Fruit fly (Drosophila melanogaster) whole organism, wandering third instar larva: Measurements from ENCODE around the gene inaE.

Experiments
- Abd-B ChIP-seq: fragments of >200 bp; optimal IDR thresholded peaks from 2 replicates; lab custom pipeline; 2017; ENCODE audit warnings: missing biosample characterization, missing genetic modification characterization
- CG32264 ChIP-seq: fragments of 200-800 bp; sonication (Bioruptor generic); optimal IDR thresholded peaks from 2 replicates; lab custom pipeline; 2016; ENCODE audit warnings: missing biosample characterization, missing genetic modification characterization
- CrebA ChIP-seq: fragments of 200-800 bp; sonication (Bioruptor generic); optimal IDR thresholded peaks from 2 replicates; lab custom pipeline; 2016; ENCODE audit warnings: missing biosample characterization, mild to moderate bottlenecking, missing genetic modification characterization, borderline replicate concordance
- Dfd ChIP-seq: fragments of >200 bp; optimal IDR thresholded peaks from 2 replicates; lab custom pipeline; 2017; ENCODE audit warnings: missing biosample characterization, missing genetic modification characterization
- Dif ChIP-seq: fragments of 200-275, 200-300 bp; sonication (Bioruptor generic); optimal IDR thresholded peaks from 2 replicates; lab custom pipeline; 2018; ENCODE audit warnings: missing biosample characterization, missing genetic modification characterization; ENCODE audit not compliant: partially characterized antibody
- GATAd ChIP-seq: sonication (Bioruptor generic); optimal IDR thresholded peaks from 2 replicates; lab custom pipeline; 2016; ENCODE audit warnings: missing biosample characterization, missing genetic modification characterization
- HLH106 ChIP-seq: fragments of 200-800 bp; optimal IDR thresholded peaks from 3 replicates; lab custom pipeline; 2019; ENCODE audit warnings: missing biosample characterization, mild to moderate bottlenecking, missing genetic modification characterization, moderate library complexity
- Hnf4 ChIP-seq: fragments of 200-800 bp; sonication (Bioruptor generic); optimal IDR thresholded peaks from 2 replicates; lab custom pipeline; 2016; ENCODE audit warnings: missing biosample characterization, mild to moderate bottlenecking, missing genetic modification characterization
- Hr78 ChIP-seq: fragments of >200 bp; optimal IDR thresholded peaks from 2 replicates; lab custom pipeline; 2017; ENCODE audit warnings: missing biosample characterization, missing genetic modification characterization
- Hr83 ChIP-seq: fragments of 200-300 bp; sonication (Bioruptor generic); optimal IDR thresholded peaks from 2 replicates; lab custom pipeline; 2016; ENCODE audit warnings: missing biosample characterization, mild to moderate bottlenecking, missing genetic modification characterization, moderate library complexity; ENCODE audit not compliant: poor library complexity, severe bottlenecking
- Jra ChIP-seq: sonication (Bioruptor generic); optimal IDR thresholded peaks from 2 replicates; lab custom pipeline; 2016; ENCODE audit warnings: missing biosample characterization, missing genetic modification characterization
- Mio ChIP-seq: sonication (Bioruptor generic); optimal IDR thresholded peaks from 2 replicates; lab custom pipeline; 2016; ENCODE audit warnings: missing biosample characterization, missing genetic modification characterization
- Myc ChIP-seq: fragments of >200 bp; optimal IDR thresholded peaks from 2 replicates; lab custom pipeline; 2017
- N ChIP-seq: fragments of >200 bp; optimal IDR thresholded peaks from 2 replicates; lab custom pipeline; 2018; ENCODE audit warnings: missing biosample characterization, missing external identifiers, missing genetic modification characterization
- OdsH ChIP-seq: fragments of 200-800 bp; sonication (Bioruptor generic); optimal IDR thresholded peaks from 2 replicates; lab custom pipeline; 2016; ENCODE audit warnings: missing biosample characterization, mild to moderate bottlenecking, missing genetic modification characterization
- Rel ChIP-seq, 2 experiments: fragments of 200-800 bp; sonication (Bioruptor generic) in 1 of 2; optimal IDR thresholded peaks; 2 replicates in 1 of 2; 3 replicates in 1 of 2; lab custom pipeline; 2016 to 2019; ENCODE audit warnings: mild to moderate bottlenecking in 2 of 2, missing biosample characterization in 2 of 2, missing genetic modification characterization in 2 of 2, moderate library complexity in 1 of 2
- Sp1 ChIP-seq: fragments of 200-800 bp; sonication (Bioruptor generic); optimal IDR thresholded peaks from 3 replicates; lab custom pipeline; 2019; ENCODE audit warnings: missing biosample characterization, mild to moderate bottlenecking, missing genetic modification characterization, moderate library complexity
- Vsx2 ChIP-seq: fragments of 200-300, 225-300 bp; sonication (Bioruptor generic); optimal IDR thresholded peaks from 2 replicates; lab custom pipeline; 2018; ENCODE audit warnings: missing biosample characterization, missing genetic modification characterization; ENCODE audit not compliant: partially characterized antibody
- br ChIP-seq: fragments of 200-800 bp; sonication (Bioruptor generic); optimal IDR thresholded peaks from 2 replicates; lab custom pipeline; 2016; ENCODE audit warnings: missing biosample characterization, missing genetic modification characterization
- brk ChIP-seq: fragments of 200-800 bp; sonication (Bioruptor generic); optimal IDR thresholded peaks from 2 replicates; lab custom pipeline; 2016; ENCODE audit warnings: missing biosample characterization, mild to moderate bottlenecking, missing genetic modification characterization
- dl ChIP-seq, 2 experiments: fragments of 175-275, 200-275 bp in 1 of 2; fragments of 200-275 bp in 1 of 2; sonication (Bioruptor generic); optimal IDR thresholded peaks; lab custom pipeline; 2018; ENCODE audit warnings: mild to moderate bottlenecking in 2 of 2, missing biosample characterization in 2 of 2, missing genetic modification characterization in 2 of 2, moderate library complexity in 2 of 2; ENCODE audit not compliant: partially characterized antibody in 2 of 2, insufficient read depth in 1 of 2
- dmrt93B ChIP-seq: fragments of 200-800 bp; sonication (Bioruptor generic); optimal IDR thresholded peaks from 2 replicates; lab custom pipeline; 2018; ENCODE audit warnings: missing biosample characterization, mild to moderate bottlenecking, missing genetic modification characterization
- dsf ChIP-seq: sonication (Bioruptor generic); optimal IDR thresholded peaks from 2 replicates; lab custom pipeline; 2016; ENCODE audit warnings: missing biosample characterization, missing genetic modification characterization, borderline replicate concordance
- ey ChIP-seq: fragments of 200-800 bp; sonication (Bioruptor generic); optimal IDR thresholded peaks from 2 replicates; lab custom pipeline; 2016; ENCODE audit warnings: missing biosample characterization, missing genetic modification characterization
- foxo ChIP-seq, 2 experiments: fragments of 200-800 bp; sonication (Bioruptor generic); optimal IDR thresholded peaks; 2 replicates in 1 of 2; 3 replicates in 1 of 2; lab custom pipeline; 2016 to 2017; ENCODE audit warnings: missing biosample characterization in 2 of 2, missing genetic modification characterization in 2 of 2
- fru ChIP-seq: fragments of 200-800 bp; sonication (Bioruptor generic); optimal IDR thresholded peaks from 3 replicates; lab custom pipeline; 2016; ENCODE audit warnings: missing biosample characterization, mild to moderate bottlenecking, missing genetic modification characterization
- h ChIP-seq: fragments of 200-800 bp; sonication (Bioruptor generic); optimal IDR thresholded peaks from 3 replicates; lab custom pipeline; 2016; ENCODE audit warnings: missing biosample characterization, mild to moderate bottlenecking, missing genetic modification characterization
- lola ChIP-seq: fragments of >200 bp; optimal IDR thresholded peaks from 2 replicates; lab custom pipeline; 2017; ENCODE audit warnings: missing biosample characterization, missing genetic modification characterization
- pan ChIP-seq: fragments of >200 bp; optimal IDR thresholded peaks from 2 replicates; lab custom pipeline; 2017
- psq ChIP-seq: fragments of 200-800 bp; sonication (Bioruptor generic); optimal IDR thresholded peaks from 3 replicates; lab custom pipeline; 2017; ENCODE audit warnings: missing biosample characterization, mild to moderate bottlenecking, missing genetic modification characterization, moderate library complexity
- rgr ChIP-seq: fragments of 200-800 bp; sonication (Bioruptor generic); optimal IDR thresholded peaks from 3 replicates; lab custom pipeline; 2016; ENCODE audit warnings: missing biosample characterization, mild to moderate bottlenecking, missing genetic modification characterization
- sage ChIP-seq: fragments of 200-800 bp; sonication (Bioruptor generic); optimal IDR thresholded peaks from 2 replicates; lab custom pipeline; 2016; ENCODE audit warnings: missing biosample characterization, mild to moderate bottlenecking, missing genetic modification characterization
- sv ChIP-seq: fragments of 200-800 bp; sonication (Bioruptor generic); optimal IDR thresholded peaks from 3 replicates; lab custom pipeline; 2016; ENCODE audit warnings: missing biosample characterization, missing genetic modification characterization
- tai ChIP-seq: sonication (Bioruptor generic); optimal IDR thresholded peaks from 2 replicates; lab custom pipeline; 2016; ENCODE audit warnings: missing biosample characterization, missing genetic modification characterization
- usp ChIP-seq: fragments of >200 bp; optimal IDR thresholded peaks from 2 replicates; lab custom pipeline; 2017; ENCODE audit warnings: missing biosample characterization, missing genetic modification characterization
- woc ChIP-seq: sonication (Bioruptor generic); optimal IDR thresholded peaks from 2 replicates; lab custom pipeline; 2016; ENCODE audit warnings: missing biosample characterization, mild to moderate bottlenecking, missing genetic modification characterization

The inaE gene

DNA sequence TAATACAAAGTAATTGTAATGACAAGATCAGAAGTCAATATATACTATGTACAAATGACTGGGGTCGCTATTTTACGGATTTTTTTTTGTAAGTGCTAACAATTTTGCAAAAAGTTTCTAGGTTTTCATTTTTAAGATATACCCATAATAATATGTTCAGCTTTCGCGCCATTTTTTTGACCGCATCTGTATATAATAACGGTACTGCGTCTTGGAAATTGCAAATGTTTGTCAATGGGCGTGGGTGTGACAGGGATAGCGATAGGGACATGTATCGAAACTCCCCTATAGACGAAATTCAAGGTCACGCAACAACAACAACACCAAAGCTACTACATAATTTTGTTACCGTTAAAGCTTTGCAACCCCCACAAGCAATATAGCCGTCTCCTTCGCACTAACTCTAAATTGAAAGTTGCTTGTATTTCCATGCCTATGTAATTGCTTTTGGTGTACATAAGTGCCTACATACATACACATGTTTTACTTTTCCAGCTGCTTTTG lies 30.9 kb upstream of the inaE start:
- no peak for TF ChIP-seq HLH106 (tag; lab: Kevin White, UChicago)
- TF ChIP-seq h (GFP tag; lab: Kevin White, UChicago), result no peak
- TF ChIP-seq Hnf4 (GFP tag; lab: Kevin White, UChicago), result no peak
- TF ChIP-seq Abd-B (GFP tag; lab: Kevin White, UChicago), result no peak
- TF ChIP-seq sage (GFP tag; lab: Kevin White, UChicago), result no peak
- no peak for TF ChIP-seq Rel (GFP tag; optimal IDR thresholded peaks at IDR 0.05; lab: Kevin White, UChicago)
- no peak for TF ChIP-seq Rel (tag; optimal IDR thresholded peaks at IDR 0.05; lab: Kevin White, UChicago)
- TF ChIP-seq CG32264 (GFP tag; lab: Kevin White, UChicago), result no peak
- no peak for TF ChIP-seq N (GFP tag; lab: Kevin White, UChicago)
- no peak for TF ChIP-seq rgr (GFP tag; lab: Kevin White, UChicago)
- TF ChIP-seq woc (GFP tag; lab: Kevin White, UChicago), result no peak
- no peak for TF ChIP-seq GATAd (GFP tag; lab: Kevin White, UChicago)
- TF ChIP-seq lola (GFP tag; lab: Kevin White, UChicago), result no peak
- TF ChIP-seq dsf (GFP tag; lab: Kevin White, UChicago), result no peak

DNA sequence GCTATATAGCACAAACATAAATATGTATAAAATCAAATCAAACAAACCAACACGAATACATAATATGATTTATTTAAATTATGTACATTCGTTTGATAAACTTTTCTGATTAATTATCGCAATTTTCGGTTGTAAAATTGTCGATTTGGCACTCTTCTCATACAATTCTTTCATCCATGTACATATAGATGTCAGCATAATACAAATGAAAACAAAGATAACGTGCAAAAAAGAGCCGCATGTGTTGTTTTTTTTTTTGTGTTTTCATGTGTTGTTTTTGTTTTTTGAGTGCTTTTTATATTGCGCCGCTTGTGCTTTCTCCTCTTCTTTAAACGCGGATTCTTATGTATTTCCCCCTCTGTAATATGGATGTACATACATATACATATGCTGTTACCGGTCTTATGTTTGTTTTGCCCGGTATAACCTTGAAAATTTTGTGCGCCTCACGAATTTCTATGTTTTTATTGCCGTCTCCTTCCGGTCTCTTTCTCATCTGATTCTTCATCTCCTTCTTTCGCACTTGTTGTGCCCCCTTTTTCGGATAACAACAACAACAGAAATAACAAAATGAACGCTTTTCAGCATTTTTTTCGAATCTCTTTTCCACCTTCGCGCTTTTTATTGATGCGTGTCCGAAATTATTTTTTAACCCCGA lies 30.3 kb upstream of the inaE start:
- TF ChIP-seq HLH106 (tag; lab: Kevin White, UChicago), result no peak
- no peak for TF ChIP-seq CG32264 (GFP tag; lab: Kevin White, UChicago)
- TF ChIP-seq Dfd (GFP tag; lab: Kevin White, UChicago), result no peak
- no peak for TF ChIP-seq br (GFP tag; lab: Kevin White, UChicago)
- no peak for TF ChIP-seq Hr83
- TF ChIP-seq Vsx2 (GFP tag; lab: Kevin White, UChicago), result no peak
- no peak for TF ChIP-seq Jra (GFP tag; lab: Kevin White, UChicago)
- no peak for TF ChIP-seq pan
- no peak for TF ChIP-seq tai (GFP tag; lab: Kevin White, UChicago)
- peak; percentile 29 for TF ChIP-seq CrebA (GFP tag; lab: Kevin White, UChicago)
- TF ChIP-seq rgr (GFP tag; lab: Kevin White, UChicago), result no peak
- TF ChIP-seq psq (GFP tag; lab: Kevin White, UChicago), result peak; percentile 94
- TF ChIP-seq Hr78 (GFP tag; lab: Kevin White, UChicago), result no peak
- TF ChIP-seq dsf (GFP tag; lab: Kevin White, UChicago), result no peak
- no peak for TF ChIP-seq brk
- no peak for TF ChIP-seq Hnf4 (GFP tag; lab: Kevin White, UChicago)
- TF ChIP-seq Sp1 (GFP tag; lab: Kevin White, UChicago), result no peak
- TF ChIP-seq fru (GFP tag; lab: Kevin White, UChicago), result no peak
- no peak for TF ChIP-seq usp (GFP tag; lab: Kevin White, UChicago)
- TF ChIP-seq Dif (GFP tag; lab: Kevin White, UChicago), result no peak
- TF ChIP-seq h (GFP tag; lab: Kevin White, UChicago), result no peak
- TF ChIP-seq GATAd (GFP tag; lab: Kevin White, UChicago), result no peak
- TF ChIP-seq OdsH (GFP tag; lab: Kevin White, UChicago), result no peak
- no peak for TF ChIP-seq Myc (lab: Kevin White, UChicago)
- TF ChIP-seq Rel (GFP tag; optimal IDR thresholded peaks at IDR 0.05; lab: Kevin White, UChicago), result no peak
- TF ChIP-seq Rel (tag; optimal IDR thresholded peaks at IDR 0.05; lab: Kevin White, UChicago), result peak; percentile 78
- no peak for TF ChIP-seq N (GFP tag; lab: Kevin White, UChicago)

DNA sequence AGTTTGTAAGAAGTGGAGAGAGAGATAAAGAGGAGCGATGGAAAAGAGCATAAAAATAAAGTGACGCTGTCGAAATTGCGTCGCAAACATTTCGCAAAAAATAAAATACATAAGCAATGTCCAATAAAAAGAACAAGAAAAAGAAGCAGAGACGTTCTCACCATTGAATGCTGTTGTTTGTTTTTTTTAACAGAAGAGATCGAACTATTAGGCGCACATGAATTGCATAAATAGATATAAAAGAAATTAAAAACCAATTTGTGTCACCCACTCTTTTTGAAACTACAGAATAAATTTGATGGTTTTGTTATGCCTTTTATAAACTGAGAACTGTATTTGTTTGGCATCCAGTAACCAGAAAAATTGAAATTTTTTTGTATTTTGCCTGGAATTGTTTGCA lies 29.7 kb upstream of the inaE start:
- TF ChIP-seq Abd-B (GFP tag; lab: Kevin White, UChicago) (no peak), brk (no peak), sage (GFP tag; lab: Kevin White, UChicago) (no peak)

DNA sequence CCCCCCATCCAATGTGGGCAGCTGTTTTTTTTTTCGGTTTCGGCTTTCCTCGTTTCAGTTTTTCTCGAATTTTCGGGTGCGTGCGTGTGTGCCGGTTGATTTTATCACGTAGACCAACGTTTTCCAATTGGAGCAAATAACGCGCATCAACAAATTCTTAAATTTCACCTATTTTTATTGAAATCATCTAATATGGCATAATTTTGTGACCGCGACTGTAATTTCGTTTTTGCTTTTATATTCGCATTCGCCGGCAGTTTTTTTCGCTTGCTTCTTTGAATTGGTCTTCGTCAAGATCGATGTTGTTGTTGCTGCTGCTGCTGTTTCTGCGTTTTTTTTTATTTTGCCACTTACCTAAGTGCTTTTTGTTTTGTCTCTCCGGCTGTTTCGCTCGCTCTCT lies 29.0 kb upstream of the inaE start:
- peak; percentile 50 for TF ChIP-seq woc (GFP tag; lab: Kevin White, UChicago)
- peak; percentile 55 for TF ChIP-seq rgr (GFP tag; lab: Kevin White, UChicago)
- no peak for TF ChIP-seq dl (GFP tag; optimal IDR thresholded peaks at IDR 0.05; lab: Kevin White, UChicago; ENCODE audit: insufficient read depth in 1 of 2, partially characterized antibody in 2 of 2)
- TF ChIP-seq lola (GFP tag; lab: Kevin White, UChicago), result no peak
- TF ChIP-seq Hnf4 (GFP tag; lab: Kevin White, UChicago), result peak; percentile 34
- peak; percentile 25 for TF ChIP-seq Rel (GFP tag; optimal IDR thresholded peaks at IDR 0.05; lab: Kevin White, UChicago)
- no peak for TF ChIP-seq Rel (tag; optimal IDR thresholded peaks at IDR 0.05; lab: Kevin White, UChicago)
- TF ChIP-seq psq (GFP tag; lab: Kevin White, UChicago), result peak; percentile 95
- no peak for TF ChIP-seq Mio (GFP tag; lab: Kevin White, UChicago)
- TF ChIP-seq br (GFP tag; lab: Kevin White, UChicago), result peak; percentile 38
- TF ChIP-seq dmrt93B (GFP tag; lab: Kevin White, UChicago), result no peak
- TF ChIP-seq sage (GFP tag; lab: Kevin White, UChicago), result peak; percentile 46
- no peak for TF ChIP-seq Dif (GFP tag; lab: Kevin White, UChicago)
- no peak for TF ChIP-seq CrebA (GFP tag; lab: Kevin White, UChicago)
- peak in 1 of 2 experiments; percentile 64 for TF ChIP-seq foxo (GFP tag; optimal IDR thresholded peaks at IDR 0.05; lab: Kevin White, UChicago)
- peak; percentile 3 for TF ChIP-seq CG32264 (GFP tag; lab: Kevin White, UChicago)
- no peak for TF ChIP-seq GATAd (GFP tag; lab: Kevin White, UChicago)
- peak; percentile 66 for TF ChIP-seq h (GFP tag; lab: Kevin White, UChicago)
- peak; percentile 46 for TF ChIP-seq OdsH (GFP tag; lab: Kevin White, UChicago)
- TF ChIP-seq sv, result no peak
- TF ChIP-seq fru (GFP tag; lab: Kevin White, UChicago), result peak; percentile 38
- TF ChIP-seq ey (GFP tag; lab: Kevin White, UChicago), result peak; percentile 46
- peak; percentile 49 for TF ChIP-seq Sp1 (GFP tag; lab: Kevin White, UChicago)
- TF ChIP-seq Hr83, result no peak
